Worm (Caenorhabditis elegans) whole organism, young adult: ENCODE results near the gene srw-85.
"Not testable (repeated sequence)": the region's sequence is repeated elsewhere in the genome, so short reads cannot be mapped to it uniquely, and the experiment has no call there.

Source experiments
- F57A8.1 ChIP-seq: fragments of 200-800 bp; sonication (Bioruptor generic); optimal IDR thresholded peaks from 2 replicates; lab custom pipeline; 2018; ENCODE audit warnings: mild to moderate bottlenecking, missing genetic modification characterization, moderate library complexity, missing compliant biosample characterization
- T07F8.4 ChIP-seq: sonication (generic microtip); optimal IDR thresholded peaks from 2 replicates; lab custom pipeline; 2016; ENCODE audit warnings: mild to moderate bottlenecking, missing genetic modification characterization, moderate library complexity, missing compliant biosample characterization
- Y53F4B.3 ChIP-seq: fragments of 200-800 bp; sonication (Bioruptor generic); IDR thresholded peaks from 2 replicates; pipeline ENCODE4 v1.3.6; 2022; ENCODE audit warnings: missing genetic modification reagents, missing genetic modification characterization, missing compliant biosample characterization
- ZK185.1 ChIP-seq: sonication (generic microtip); optimal IDR thresholded peaks from 2 replicates; lab custom pipeline; 2016; ENCODE audit warnings: mild to moderate bottlenecking, missing genetic modification characterization, missing compliant biosample characterization; ENCODE audit not compliant: poor library complexity, severe bottlenecking
- ama-1 ChIP-seq, 3 experiments: fragments of 150-350 bp in 1 of 3; sonication (generic microtip) in 2 of 3; optimal IDR thresholded peaks; 2 replicates each; lab custom pipeline; 2014 to 2018; ENCODE audit warnings: missing biosample characterization in 2 of 3, missing genetic modification characterization in 2 of 3, missing genetic modification reagents in 2 of 3
- ekl-4 ChIP-seq: fragments of 200-800 bp; sonication (Bioruptor generic); IDR thresholded peaks from 2 replicates; pipeline ENCODE4 v1.3.6; 2022; ENCODE audit warnings: missing genetic modification reagents, missing genetic modification characterization, missing compliant biosample characterization
- lin-35 ChIP-seq, 3 experiments: fragments of 150-350 bp in 2 of 3; sonication (generic microtip) in 1 of 3; optimal IDR thresholded peaks; 2 replicates each; lab custom pipeline; 2014 to 2018; ENCODE audit warnings: missing biosample characterization in 3 of 3, missing genetic modification characterization in 3 of 3, missing genetic modification reagents in 3 of 3
- nhr-179 ChIP-seq: sonication (generic microtip); optimal IDR thresholded peaks from 2 replicates; lab custom pipeline; 2016; ENCODE audit warnings: mild to moderate bottlenecking, missing genetic modification characterization, missing compliant biosample characterization
- nhr-27 ChIP-seq: fragments of 200-800 bp; sonication (Bioruptor generic); optimal IDR thresholded peaks from 2 replicates; lab custom pipeline; 2018; ENCODE audit warnings: mild to moderate bottlenecking, missing genetic modification characterization, moderate library complexity, missing compliant biosample characterization
- unc-62 ChIP-seq: fragments of 150-350 bp; optimal IDR thresholded peaks from 2 replicates; lab custom pipeline; 2014; ENCODE audit warnings: missing biosample characterization, missing genetic modification reagents, missing genetic modification characterization
- ztf-25 ChIP-seq: fragments of 200-800 bp; sonication (Bioruptor generic); IDR thresholded peaks from 2 replicates; pipeline ENCODE4 v1.3.6; 2022; ENCODE audit warnings: missing genetic modification reagents, missing genetic modification characterization, missing compliant biosample characterization
- ztf-28 ChIP-seq: fragments of 200-800 bp; sonication (Bioruptor generic); IDR thresholded peaks from 2 replicates; pipeline ENCODE4 v1.3.6; 2022; ENCODE audit warnings: missing genetic modification reagents, missing genetic modification characterization, missing compliant biosample characterization

ce11 chrV:19399282-19399681, 31.7 kb downstream of the srw-85 start:
- TF ChIP-seq ekl-4 (GFP tag; lab: Robert Waterston, UW); T07F8.4 (tag; lab: Kevin White, UChicago); ama-1 (optimal IDR thresholded peaks at IDR 0.05; lab: Kevin White, UChicago); ama-1 (GFP tag; optimal IDR thresholded peaks at IDR 0.05; lab: Kevin White, UChicago); nhr-179 (tag; lab: Kevin White, UChicago); F57A8.1; nhr-27; ZK185.1 (tag; lab: Kevin White, UChicago); ztf-28 (GFP tag; lab: Robert Waterston, UW); ztf-25; Y53F4B.3 (GFP tag; lab: Robert Waterston, UW); lin-35 (GFP tag; optimal IDR thresholded peaks at IDR 0.05; lab: Kevin White, UChicago); unc-62 (GFP tag; lab: Kevin White, UChicago): not testable (repeated sequence)
